Fruit fly (Drosophila melanogaster) whole organism, embryonic: ENCODE data around the gene Os-C.

Source experiments
- Ada2b ChIP-seq: fragments of 200-800 bp; sonication (Bioruptor generic); IDR thresholded peaks from 2 replicates; pipeline ENCODE4 v1.3.6; 2022; ENCODE audit warnings: missing biosample characterization, missing genetic modification characterization
- Adf1 ChIP-seq: fragments of 200-800 bp; sonication (Bioruptor generic); IDR thresholded peaks from 2 replicates; pipeline ENCODE4 v1.3.6; 2022; ENCODE audit warnings: missing biosample characterization, missing genetic modification characterization
- Awh ChIP-seq: fragments of 200-800 bp; sonication (Bioruptor generic); IDR thresholded peaks from 2 replicates; pipeline ENCODE4, ENCODE4 v1.3.6; 2022; ENCODE audit warnings: missing biosample characterization, missing genetic modification characterization
- CG10321 ChIP-seq: fragments of 200-800 bp; sonication (Bioruptor generic); IDR thresholded peaks from 2 replicates; pipeline ENCODE4 v1.3.6; 2022; ENCODE audit warnings: missing biosample characterization, missing genetic modification characterization
- CG10565 ChIP-seq: fragments of 200-800 bp; sonication (Bioruptor generic); optimal IDR thresholded peaks from 3 replicates; lab custom pipeline; 2016; ENCODE audit warnings: missing biosample characterization, mild to moderate bottlenecking, missing genetic modification characterization
- CG11398 ChIP-seq: fragments of 200-800 bp; sonication (Bioruptor generic); optimal IDR thresholded peaks from 2 replicates; lab custom pipeline; 2016; ENCODE audit warnings: missing biosample characterization, missing genetic modification characterization
- CG11456 ChIP-seq: fragments of 200-800 bp; sonication (Bioruptor generic); IDR thresholded peaks from 3 replicates; pipeline ENCODE4 v1.3.6; 2022; ENCODE audit warnings: missing biosample characterization, missing genetic modification characterization
- CG14014 ChIP-seq: fragments of 200-800 bp; sonication (Bioruptor generic); IDR thresholded peaks from 2 replicates; pipeline ENCODE4 v1.3.6; 2022; ENCODE audit warnings: missing biosample characterization, missing genetic modification characterization
- CG14860 ChIP-seq: fragments of 200-800 bp; sonication (Bioruptor generic); IDR thresholded peaks from 3 replicates; pipeline ENCODE4 v1.3.6; 2022; ENCODE audit warnings: missing biosample characterization, missing genetic modification characterization; ENCODE audit not compliant: partially characterized antibody
- CG15601 ChIP-seq: fragments of 200-800 bp; sonication (Bioruptor generic); optimal IDR thresholded peaks from 3 replicates; lab custom pipeline; 2019; ENCODE audit warnings: missing biosample characterization, mild to moderate bottlenecking, missing genetic modification characterization, moderate library complexity
- CG17385 ChIP-seq: fragments of 200-800 bp; sonication (Bioruptor generic); optimal IDR thresholded peaks from 3 replicates; lab custom pipeline; 2018; ENCODE audit warnings: missing biosample characterization, mild to moderate bottlenecking, missing genetic modification characterization
- CG17829 ChIP-seq: fragments of 200-800 bp; optimal IDR thresholded peaks from 2 replicates; lab custom pipeline; 2019; ENCODE audit warnings: missing biosample characterization, mild to moderate bottlenecking, missing genetic modification characterization, moderate library complexity
- CG18011 ChIP-seq: fragments of 200-800 bp; sonication (Bioruptor generic); optimal IDR thresholded peaks from 2 replicates; lab custom pipeline; 2017; ENCODE audit warnings: missing biosample characterization, missing genetic modification characterization, mild to moderate bottlenecking, moderate library complexity, missing genotype
- CG18262 ChIP-seq: fragments of 200-800 bp; optimal IDR thresholded peaks from 3 replicates; lab custom pipeline; 2019; ENCODE audit warnings: missing biosample characterization, mild to moderate bottlenecking, missing genetic modification characterization, moderate library complexity
- CG2120 ChIP-seq: fragments of 200-800 bp; sonication (Bioruptor generic); optimal IDR thresholded peaks from 3 replicates; lab custom pipeline; 2016; ENCODE audit warnings: missing biosample characterization, missing genetic modification characterization
- CG2202 ChIP-seq: fragments of 200-800 bp; sonication (Bioruptor generic); optimal IDR thresholded peaks from 2 replicates; lab custom pipeline; 2018; ENCODE audit warnings: missing biosample characterization, mild to moderate bottlenecking, missing genetic modification characterization
- CG2875 ChIP-seq: fragments of 200-800 bp; sonication (Bioruptor generic); optimal IDR thresholded peaks from 2 replicates; lab custom pipeline; 2017; ENCODE audit warnings: missing biosample characterization, mild to moderate bottlenecking, missing genetic modification characterization, missing genetic modification reagents
- CG31365 ChIP-seq: fragments of 200-800 bp; sonication (Bioruptor generic); optimal IDR thresholded peaks from 2 replicates; lab custom pipeline; 2018; ENCODE audit warnings: missing biosample characterization, mild to moderate bottlenecking, missing genetic modification characterization
- CG33213 ChIP-seq: fragments of 200-800 bp; sonication (Bioruptor generic); optimal IDR thresholded peaks from 3 replicates; lab custom pipeline; 2016; ENCODE audit warnings: missing biosample characterization, missing genetic modification characterization
- CG3995 ChIP-seq: fragments of 200-800 bp; sonication (Bioruptor generic); optimal IDR thresholded peaks from 3 replicates; lab custom pipeline; 2016; ENCODE audit warnings: missing biosample characterization, missing genetic modification characterization
- CG4282 ChIP-seq: fragments of 200-800 bp; sonication (Bioruptor generic); optimal IDR thresholded peaks from 2 replicates; lab custom pipeline; 2016; ENCODE audit warnings: missing biosample characterization, missing genetic modification characterization
- CG4424 ChIP-seq: fragments of 200-800 bp; sonication (Bioruptor generic); optimal IDR thresholded peaks from 3 replicates; lab custom pipeline; 2016; ENCODE audit warnings: missing biosample characterization, missing genetic modification characterization
- CG7839 ChIP-seq: fragments of 200-800 bp; sonication (Bioruptor generic); optimal IDR thresholded peaks from 3 replicates; lab custom pipeline; 2018; ENCODE audit warnings: missing biosample characterization, mild to moderate bottlenecking, missing genetic modification characterization, moderate library complexity
- CG7987 ChIP-seq: fragments of 200-800 bp; sonication (Bioruptor generic); optimal IDR thresholded peaks from 2 replicates; lab custom pipeline; 2018; ENCODE audit warnings: missing biosample characterization, mild to moderate bottlenecking, missing genetic modification characterization, moderate library complexity
- CG8478 ChIP-seq: fragments of >200 bp; optimal IDR thresholded peaks from 2 replicates; lab custom pipeline; 2018
- CG9609 ChIP-seq: fragments of 200-800 bp; sonication (Bioruptor generic); optimal IDR thresholded peaks from 3 replicates; lab custom pipeline; 2016; ENCODE audit warnings: missing biosample characterization, missing genetic modification characterization
- Ets97D ChIP-seq: fragments of 200-800 bp; sonication (Bioruptor generic); optimal IDR thresholded peaks from 3 replicates; lab custom pipeline; 2016; ENCODE audit warnings: missing biosample characterization, missing genetic modification characterization
- Myb ChIP-seq: fragments of 200-800 bp; sonication (Bioruptor generic); optimal IDR thresholded peaks from 2 replicates; lab custom pipeline; 2016; ENCODE audit warnings: missing biosample characterization, missing genetic modification characterization
- NC2α ChIP-seq: fragments of 200-800 bp; sonication (Bioruptor generic); optimal IDR thresholded peaks from 2 replicates; lab custom pipeline; 2016; ENCODE audit warnings: missing biosample characterization, missing genetic modification characterization
- NK7.1 ChIP-seq: fragments of 200-800 bp; sonication (Bioruptor generic); optimal IDR thresholded peaks from 3 replicates; lab custom pipeline; 2016; ENCODE audit warnings: missing biosample characterization, missing genetic modification characterization
- Neu2 ChIP-seq: fragments of 200-800 bp; sonication (Bioruptor generic); optimal IDR thresholded peaks from 3 replicates; lab custom pipeline; 2016; ENCODE audit warnings: missing biosample characterization, missing genetic modification characterization, borderline replicate concordance
- Nf-YB ChIP-seq: fragments of 200-800 bp; sonication (Bioruptor generic); optimal IDR thresholded peaks from 3 replicates; lab custom pipeline; 2019; ENCODE audit warnings: missing biosample characterization, mild to moderate bottlenecking, missing genetic modification characterization, moderate library complexity
- Oaz ChIP-seq: fragments of 200-800 bp; sonication (Bioruptor generic); IDR thresholded peaks from 2 replicates; pipeline ENCODE4 v1.3.6; 2022; ENCODE audit warnings: missing biosample characterization, missing genetic modification characterization
- Ptx1 ChIP-seq: fragments of 200-800 bp; sonication (Bioruptor generic); IDR thresholded peaks from 2 replicates; pipeline ENCODE4 v1.3.6; 2022; ENCODE audit warnings: missing biosample characterization, missing genetic modification characterization
- Taf1 ChIP-seq: fragments of 200-800 bp; sonication (Bioruptor generic); IDR thresholded peaks from 2 replicates; pipeline ENCODE4 v1.3.6; 2022; ENCODE audit warnings: missing biosample characterization, missing genetic modification characterization
- YL-1 ChIP-seq: fragments of 200-800 bp; sonication (Bioruptor generic); optimal IDR thresholded peaks from 3 replicates; lab custom pipeline; 2017; ENCODE audit warnings: missing biosample characterization, mild to moderate bottlenecking, missing genetic modification characterization
- bcd ChIP-seq: fragments of 200-800 bp; sonication (Bioruptor generic); optimal IDR thresholded peaks from 2 replicates; lab custom pipeline; 2017; ENCODE audit warnings: missing biosample characterization, mild to moderate bottlenecking, missing genetic modification characterization
- crol ChIP-seq: fragments of 200-800 bp; sonication (Bioruptor generic); IDR thresholded peaks from 2 replicates; pipeline ENCODE4 v1.3.6; 2022; ENCODE audit warnings: missing biosample characterization, missing genetic modification characterization
- disco-r ChIP-seq: fragments of 200-800 bp; sonication (Bioruptor generic); optimal IDR thresholded peaks from 2 replicates; lab custom pipeline; 2016; ENCODE audit warnings: missing biosample characterization, missing genetic modification characterization
- dm ChIP-seq: fragments of 200-800 bp; sonication (Bioruptor generic); optimal IDR thresholded peaks from 3 replicates; lab custom pipeline; 2016; ENCODE audit warnings: missing biosample characterization, missing genetic modification characterization
- dmrt99B ChIP-seq: fragments of 200-800 bp; sonication (Bioruptor generic); optimal IDR thresholded peaks from 2 replicates; lab custom pipeline; 2018; ENCODE audit warnings: missing biosample characterization, mild to moderate bottlenecking, missing genetic modification characterization, moderate library complexity
- fru ChIP-seq: fragments of >200 bp; optimal IDR thresholded peaks from 2 replicates; lab custom pipeline; 2017
- inv ChIP-seq: fragments of 200-800 bp; sonication (Bioruptor generic); IDR thresholded peaks from 2 replicates; pipeline ENCODE4 v1.3.6; 2022; ENCODE audit warnings: missing biosample characterization, missing genetic modification characterization; ENCODE audit not compliant: partially characterized antibody
- mam ChIP-seq: fragments of 200-800 bp; sonication (Bioruptor generic); optimal IDR thresholded peaks from 3 replicates; lab custom pipeline; 2016; ENCODE audit warnings: missing biosample characterization, missing genetic modification characterization
- sc ChIP-seq, 3 experiments: fragments of >200 bp in 2 of 3; fragments of 200-800 bp in 1 of 3; sonication (Bioruptor generic) in 1 of 3; optimal IDR thresholded peaks; 2 replicates in 2 of 3; 3 replicates in 1 of 3; lab custom pipeline; 2017; ENCODE audit warnings: mild to moderate bottlenecking in 1 of 3, missing biosample characterization in 1 of 3, missing genetic modification characterization in 1 of 3, missing genetic modification reagents in 1 of 3
- sob ChIP-seq: fragments of 200-800 bp; sonication (Bioruptor generic); IDR thresholded peaks from 2 replicates; pipeline ENCODE4 v1.3.6; 2022; ENCODE audit warnings: missing biosample characterization, missing genetic modification characterization
- stwl ChIP-seq: fragments of 200-800 bp; sonication (Bioruptor generic); optimal IDR thresholded peaks from 3 replicates; lab custom pipeline; 2018; ENCODE audit warnings: missing biosample characterization, mild to moderate bottlenecking, missing genetic modification characterization, moderate library complexity
- tap ChIP-seq: fragments of 200-800 bp; optimal IDR thresholded peaks from 3 replicates; lab custom pipeline; 2019; ENCODE audit warnings: missing biosample characterization, mild to moderate bottlenecking, missing genetic modification characterization, moderate library complexity
- tgo ChIP-seq: fragments of 200-800 bp; sonication (Bioruptor generic); IDR thresholded peaks from 3 replicates; pipeline ENCODE4 v1.3.6; 2022; ENCODE audit warnings: missing biosample characterization, missing genetic modification characterization

Os-C gene

DNA sequence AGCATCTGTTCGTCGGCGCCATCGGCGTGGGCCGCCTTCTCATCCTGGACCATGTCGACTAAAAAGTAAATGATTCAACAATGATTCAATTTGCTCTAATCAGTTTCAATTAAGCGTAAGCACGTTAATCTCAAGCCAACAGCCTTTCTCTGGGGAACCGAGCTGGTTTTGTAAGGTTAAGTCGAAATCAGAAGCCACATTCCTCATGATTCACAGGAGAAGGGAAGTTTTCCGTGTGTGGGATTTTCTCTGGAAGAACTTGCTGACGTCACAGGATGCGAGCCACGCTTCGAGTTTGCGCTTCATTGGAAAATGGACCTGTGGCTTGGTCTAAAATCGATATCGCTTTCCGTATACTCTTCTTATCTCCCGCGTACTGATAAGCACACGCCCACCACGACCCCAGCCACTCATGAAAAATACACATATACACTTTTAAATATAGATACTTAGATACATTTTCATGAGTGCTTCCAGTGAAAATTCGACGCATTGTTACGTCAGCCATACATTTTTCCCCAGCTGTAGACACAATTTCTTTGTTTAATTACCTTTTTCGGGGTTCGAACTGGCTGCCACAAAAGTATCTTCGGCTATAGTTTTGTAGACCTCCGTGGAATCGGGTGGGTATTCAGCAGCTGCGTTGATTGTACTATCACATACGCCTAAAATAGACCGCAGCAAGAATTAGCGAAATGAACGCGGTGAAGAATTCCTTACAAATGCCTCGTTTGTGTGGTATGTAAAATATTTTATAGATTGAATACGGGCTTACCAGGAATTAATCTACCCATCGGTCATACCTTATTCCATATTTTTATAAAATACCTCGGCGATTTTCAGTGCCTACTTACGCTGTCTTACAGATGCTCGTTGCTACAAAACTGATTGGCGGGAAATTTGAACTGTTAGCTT lies 1.5 kb upstream of the Os-C start (continued):
- TF ChIP-seq CG11456 (GFP tag; lab: Robert Waterston, UW): no peak
- peak; percentile 33 for TF ChIP-seq CG17385 (GFP tag; lab: Kevin White, UChicago)
- peak; percentile 99 for TF ChIP-seq CG18011
- TF ChIP-seq fru: no peak
- no peak for TF ChIP-seq NK7.1 (GFP tag; lab: Kevin White, UChicago)
- TF ChIP-seq CG7987 (GFP tag; lab: Kevin White, UChicago): peak; percentile 36
- TF ChIP-seq Oaz (GFP tag; lab: Robert Waterston, UW): no peak
- TF ChIP-seq Ets97D (GFP tag; lab: Kevin White, UChicago): peak; percentile 43
- no peak for TF ChIP-seq Neu2
- TF ChIP-seq CG2875 (GFP tag; lab: Kevin White, UChicago): peak; percentile 36
- TF ChIP-seq sc (optimal IDR thresholded peaks at IDR 0.05; lab: Kevin White, UChicago): no peak
- TF ChIP-seq sc (GFP tag; optimal IDR thresholded peaks at IDR 0.05; lab: Kevin White, UChicago): no peak
- TF ChIP-seq Ptx1 (GFP tag; lab: Robert Waterston, UW): 0 out of 2 replicates have a peak, but pooled peaks have one; percentile 22
- TF ChIP-seq inv (GFP tag; lab: Robert Waterston, UW): no peak
- peak; percentile 54 for TF ChIP-seq Myb (GFP tag; lab: Kevin White, UChicago)
- peak; percentile 16 for TF ChIP-seq CG2120 (GFP tag; lab: Kevin White, UChicago)
- TF ChIP-seq CG7839 (tag; lab: Kevin White, UChicago): no peak
- peak; percentile 69 for TF ChIP-seq CG33213 (GFP tag; lab: Kevin White, UChicago)
- no peak for TF ChIP-seq Taf1 (GFP tag; lab: Robert Waterston, UW)
- TF ChIP-seq CG10321 (GFP tag; lab: Robert Waterston, UW): no peak
- TF ChIP-seq dmrt99B (tag; lab: Kevin White, UChicago): no peak
- no peak for TF ChIP-seq Ada2b (GFP tag; lab: Robert Waterston, UW)
- TF ChIP-seq CG3995 (GFP tag; lab: Kevin White, UChicago): peak; percentile 71
- TF ChIP-seq tap: no peak
- peak; percentile 29 for TF ChIP-seq CG17829 (tag; lab: Kevin White, UChicago)
- TF ChIP-seq disco-r (GFP tag; lab: Kevin White, UChicago): no peak
- TF ChIP-seq CG14014 (GFP tag; lab: Robert Waterston, UW): no peak
- TF ChIP-seq CG8478: no peak
- no peak for TF ChIP-seq CG4282 (GFP tag; lab: Kevin White, UChicago)
- TF ChIP-seq bcd: peak; percentile 75
- TF ChIP-seq YL-1 (GFP tag; lab: Kevin White, UChicago): peak; percentile 93
- TF ChIP-seq CG18262 (tag; lab: Kevin White, UChicago): no peak
- peak; percentile 4 for TF ChIP-seq Nf-YB
- TF ChIP-seq crol (GFP tag; lab: Robert Waterston, UW): no peak
- peak; percentile 45; the same call in 1 of the 2 replicates for TF ChIP-seq Adf1 (GFP tag; lab: Robert Waterston, UW)
- no peak for TF ChIP-seq CG14860
- peak; percentile 3 for TF ChIP-seq CG4424 (GFP tag; lab: Kevin White, UChicago)
- TF ChIP-seq CG11398: peak; percentile 9
- TF ChIP-seq NC2α (GFP tag; lab: Kevin White, UChicago): peak; percentile 42
- no peak for TF ChIP-seq CG10565
- TF ChIP-seq CG2202: peak; percentile 28
- peak; percentile 44 for TF ChIP-seq CG15601 (tag; lab: Kevin White, UChicago)
- peak; percentile 71 for TF ChIP-seq stwl
- no peak for TF ChIP-seq CG9609 (GFP tag; lab: Kevin White, UChicago)
- TF ChIP-seq sob (GFP tag; lab: Robert Waterston, UW): no peak
- no peak for TF ChIP-seq Awh (GFP tag; lab: Robert Waterston, UW)
- TF ChIP-seq mam (GFP tag; lab: Kevin White, UChicago): peak; percentile 13
- TF ChIP-seq CG31365: no peak
- TF ChIP-seq tgo (GFP tag; lab: Robert Waterston, UW): no peak; the same call in 2 of the 3 replicates
- TF ChIP-seq dm (GFP tag; lab: Kevin White, UChicago): peak; percentile 33
